Worm (Caenorhabditis elegans) whole organism, mixed stage, embryonic: ENCODE data around the gene M117.3.
A peak's percentile ranks its signal among the peaks of the same experiment; 100 is the strongest.

Experiments used
- M03D4.4 ChIP-seq: sonication (generic microtip); optimal IDR thresholded peaks from 2 replicates; lab custom pipeline; 2017; ENCODE audit warnings: mild to moderate bottlenecking, missing genetic modification characterization, missing compliant biosample characterization
- bed-3 ChIP-seq: fragments of 200-800 bp; sonication (Bioruptor generic); optimal IDR thresholded peaks from 3 replicates; lab custom pipeline; 2018; ENCODE audit warnings: mild to moderate bottlenecking, missing genetic modification characterization, moderate library complexity, missing compliant biosample characterization
- blmp-1 ChIP-seq: fragments of 150-350 bp; optimal IDR thresholded peaks from 2 replicates; lab custom pipeline; 2014; ENCODE audit warnings: missing biosample characterization, missing genetic modification characterization
- ceh-39 ChIP-seq: fragments of 150-350 bp; optimal IDR thresholded peaks from 2 replicates; lab custom pipeline; 2014; ENCODE audit warnings: missing biosample characterization, missing genetic modification characterization
- ceh-43 ChIP-seq: fragments of 200-800 bp; sonication (Bioruptor generic); optimal IDR thresholded peaks from 2 replicates; lab custom pipeline; 2018; ENCODE audit warnings: mild to moderate bottlenecking, missing genetic modification characterization, moderate library complexity, missing compliant biosample characterization
- ces-1 ChIP-seq: fragments of 150-350 bp; optimal IDR thresholded peaks from 2 replicates; lab custom pipeline; 2014; ENCODE audit warnings: missing biosample characterization, missing genetic modification reagents, missing genetic modification characterization
- cnd-1 ChIP-seq: fragments of 200-800 bp; sonication (Bioruptor generic); optimal IDR thresholded peaks from 2 replicates; lab custom pipeline; 2018; ENCODE audit warnings: mild to moderate bottlenecking, missing genetic modification characterization, missing compliant biosample characterization
- drap-1 ChIP-seq: fragments of 200-800 bp; sonication (Bioruptor generic); optimal IDR thresholded peaks from 3 replicates; lab custom pipeline; 2018; ENCODE audit warnings: mild to moderate bottlenecking, missing genetic modification characterization, missing compliant biosample characterization
- elt-1 ChIP-seq: sonication (generic microtip); optimal IDR thresholded peaks from 2 replicates; lab custom pipeline; 2017; ENCODE audit warnings: missing genetic modification characterization, mild to moderate bottlenecking, missing compliant biosample characterization, antibody characterized with exemption, moderate library complexity, borderline replicate concordance; ENCODE audit not compliant: insufficient read depth
- elt-3 ChIP-seq: fragments of 150-350 bp; optimal IDR thresholded peaks from 2 replicates; lab custom pipeline; 2014; ENCODE audit warnings: missing biosample characterization, missing genetic modification characterization
- ham-2 ChIP-seq: fragments of 200-800 bp; sonication (Bioruptor generic); optimal IDR thresholded peaks from 2 replicates; lab custom pipeline; 2018; ENCODE audit warnings: mild to moderate bottlenecking, missing genetic modification characterization, missing compliant biosample characterization
- hlh-1 ChIP-seq: fragments of 150-350 bp; optimal IDR thresholded peaks from 2 replicates; lab custom pipeline; 2014; ENCODE audit warnings: missing biosample characterization, missing genetic modification reagents, missing genetic modification characterization
- lin-13 ChIP-seq: fragments of 150-350 bp; optimal IDR thresholded peaks from 2 replicates; lab custom pipeline; 2014; ENCODE audit warnings: missing biosample characterization, missing genetic modification characterization
- lin-32 ChIP-seq: fragments of 200-800 bp; sonication (Bioruptor generic); optimal IDR thresholded peaks from 2 replicates; lab custom pipeline; 2018; ENCODE audit warnings: mild to moderate bottlenecking, missing genetic modification characterization, missing compliant biosample characterization
- lsy-2 ChIP-seq: fragments of 150-350 bp; optimal IDR thresholded peaks from 2 replicates; lab custom pipeline; 2014; ENCODE audit warnings: missing biosample characterization, missing genetic modification characterization
- mab-5 ChIP-seq: fragments of 150-350 bp; optimal IDR thresholded peaks from 2 replicates; lab custom pipeline; 2014; ENCODE audit warnings: missing biosample characterization, missing genetic modification characterization
- mep-1 ChIP-seq: fragments of 150-350 bp; optimal IDR thresholded peaks from 2 replicates; lab custom pipeline; 2017; ENCODE audit warnings: missing biosample characterization, missing genetic modification reagents, missing genetic modification characterization, inconsistent platforms
- mls-2 ChIP-seq: sonication (generic microtip); optimal IDR thresholded peaks from 2 replicates; lab custom pipeline; 2016; ENCODE audit warnings: mild to moderate bottlenecking, missing genetic modification characterization, moderate library complexity, missing compliant biosample characterization
- nhr-12 ChIP-seq: fragments of 150-350 bp; optimal IDR thresholded peaks from 2 replicates; lab custom pipeline; 2014; ENCODE audit warnings: missing biosample characterization, missing genetic modification characterization
- nhr-237 ChIP-seq: fragments of 150-350 bp; optimal IDR thresholded peaks from 2 replicates; lab custom pipeline; 2014; ENCODE audit warnings: missing biosample characterization, missing genetic modification characterization
- nhr-28 ChIP-seq: fragments of 150-350 bp; optimal IDR thresholded peaks from 2 replicates; lab custom pipeline; 2014; ENCODE audit warnings: missing biosample characterization, missing genetic modification characterization
- nhr-76 ChIP-seq: sonication (generic microtip); optimal IDR thresholded peaks from 2 replicates; lab custom pipeline; 2017; ENCODE audit warnings: missing biosample characterization, missing genetic modification characterization
- pha-4 ChIP-seq: fragments of 150-350 bp; optimal IDR thresholded peaks from 2 replicates; lab custom pipeline; 2018; ENCODE audit warnings: missing biosample characterization, missing genetic modification reagents, missing genetic modification characterization
- sem-2 ChIP-seq: fragments of 200-800 bp; sonication (Bioruptor generic); optimal IDR thresholded peaks from 2 replicates; lab custom pipeline; 2018; ENCODE audit warnings: mild to moderate bottlenecking, missing genetic modification characterization, missing compliant biosample characterization
- snpc-4 ChIP-seq: fragments of 150-350 bp; optimal IDR thresholded peaks from 2 replicates; lab custom pipeline; 2014; ENCODE audit warnings: missing biosample characterization, missing genetic modification characterization
- sptf-1 ChIP-seq: sonication (generic microtip); optimal IDR thresholded peaks from 2 replicates; lab custom pipeline; 2017; ENCODE audit warnings: mild to moderate bottlenecking, missing genetic modification characterization, moderate library complexity, missing compliant biosample characterization
- tbx-8 ChIP-seq: fragments of 200-800 bp; sonication (Bioruptor generic); optimal IDR thresholded peaks from 2 replicates; lab custom pipeline; 2018; ENCODE audit warnings: mild to moderate bottlenecking, missing genetic modification characterization, moderate library complexity, missing compliant biosample characterization
- unc-120 ChIP-seq: sonication (generic microtip); optimal IDR thresholded peaks from 2 replicates; lab custom pipeline; 2017; ENCODE audit warnings: missing genetic modification characterization, missing compliant biosample characterization; ENCODE audit not compliant: poor library complexity, severe bottlenecking
- unc-39 ChIP-seq: fragments of 150-350 bp; optimal IDR thresholded peaks from 2 replicates; lab custom pipeline; 2014; ENCODE audit warnings: missing biosample characterization, missing genetic modification characterization
- unc-62 ChIP-seq: fragments of 150-350 bp; optimal IDR thresholded peaks from 2 replicates; lab custom pipeline; 2014; ENCODE audit warnings: missing biosample characterization, missing genetic modification reagents, missing genetic modification characterization
- zip-8 ChIP-seq: fragments of 150-350 bp; optimal IDR thresholded peaks from 2 replicates; lab custom pipeline; 2014; ENCODE audit warnings: missing biosample characterization, missing genetic modification characterization
- ztf-11 ChIP-seq: fragments of 150-350 bp; optimal IDR thresholded peaks from 2 replicates; lab custom pipeline; 2014; ENCODE audit warnings: missing biosample characterization, missing genetic modification characterization

Gene M117.3

DNA sequence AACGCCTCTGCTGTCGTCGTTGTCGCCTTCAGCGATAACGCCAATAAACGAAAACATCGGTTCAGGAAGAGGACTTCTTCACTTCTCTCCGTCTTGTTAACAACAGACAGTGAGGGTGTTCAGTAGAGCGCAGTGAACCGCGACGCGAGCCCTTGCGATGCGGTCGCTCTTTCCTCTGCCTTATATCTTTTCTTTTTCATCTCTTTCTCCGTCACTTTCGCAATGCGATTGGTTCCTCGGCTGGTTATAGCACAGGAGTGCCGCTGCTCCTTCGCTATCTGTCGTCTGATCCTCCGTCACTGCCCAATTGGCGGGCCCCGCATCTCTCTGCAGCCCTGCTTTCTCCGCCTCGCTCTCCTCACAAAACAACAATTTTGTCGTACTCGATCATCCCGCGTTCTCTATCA lies 35.2 kb downstream of the M117.3 start:
- TF ChIP-seq ces-1 (GFP tag; lab: Kevin White, UChicago) (peak; percentile 69), hlh-1 (peak; percentile 79), nhr-76 (no peak), sem-2 (GFP tag; lab: Kevin White, UChicago) (no peak), lsy-2 (tag; lab: Kevin White, UChicago) (peak; percentile 67), mep-1 (peak; percentile 54), unc-120 (peak; percentile 87), M03D4.4 (tag; lab: Kevin White, UChicago) (peak; percentile 59), mls-2 (tag; lab: Kevin White, UChicago) (peak; percentile 28), pha-4 (peak; percentile 75), elt-1 (tag; lab: Kevin White, UChicago) (no peak), snpc-4 (no peak), tbx-8 (GFP tag; lab: Kevin White, UChicago) (no peak), ztf-11 (tag; lab: Kevin White, UChicago) (peak; percentile 37), drap-1 (GFP tag; lab: Kevin White, UChicago) (peak; percentile 35), ham-2 (GFP tag; lab: Kevin White, UChicago) (peak; percentile 92), bed-3 (GFP tag; lab: Kevin White, UChicago) (peak; percentile 0), blmp-1 (tag; lab: Kevin White, UChicago) (no peak), unc-62 (GFP tag; lab: Kevin White, UChicago) (peak; percentile 62), zip-8 (no peak), sptf-1 (tag; lab: Kevin White, UChicago) (peak; percentile 19), lin-13 (peak; percentile 67)

ce11 chrIV:11858142-11858541 lies 36.1 kb downstream of the M117.3 start, which contains the start of gene let-92:
Gene let-92, plus strand, starts transcription at chrIV:11858442.
- TF ChIP-seq bed-3 (GFP tag; lab: Kevin White, UChicago) = no peak

DNA sequence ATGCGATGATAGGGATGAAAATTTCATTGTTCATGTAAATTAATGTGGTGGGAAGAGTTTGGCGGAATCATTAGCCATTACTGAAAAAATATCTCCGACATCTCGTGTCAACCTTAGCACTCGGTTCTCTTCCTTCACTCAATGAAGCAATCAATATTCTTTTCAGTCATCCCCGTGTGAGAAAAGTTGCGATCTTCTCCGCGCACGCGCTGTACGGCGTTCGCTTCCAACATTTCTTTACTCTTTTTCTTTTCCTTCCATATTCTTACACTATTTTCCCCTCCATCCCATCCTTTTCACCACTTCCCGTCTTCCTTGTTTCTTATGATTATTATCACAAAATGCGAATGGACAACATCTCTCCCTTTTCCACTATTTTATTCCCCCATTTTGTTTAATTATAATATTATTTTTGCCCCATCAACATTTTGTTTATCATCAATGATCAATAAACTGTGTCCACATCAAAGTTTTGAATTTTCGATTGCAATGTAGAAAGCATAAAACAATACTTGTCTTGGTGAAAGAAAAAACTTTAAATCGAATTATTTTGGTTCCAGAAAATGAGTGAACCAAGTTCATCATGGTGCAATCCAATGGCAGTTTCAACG lies 38.1 kb downstream of the M117.3 start, which contains the start of gene mob-1:
Gene mob-1 (plus strand): TSS at position 561 of the 611 bp plus-strand sequence.
- TF ChIP-seq blmp-1 (tag; lab: Kevin White, UChicago) (no peak), nhr-12 (tag; lab: Kevin White, UChicago) (no peak), elt-1 (tag; lab: Kevin White, UChicago) (peak; percentile 20)

ce11 chrIV:11863428-11863827 lies 41.4 kb downstream of the M117.3 start:
- TF ChIP-seq elt-3 (no peak), nhr-237 (no peak), snpc-4 (no peak), nhr-76 (no peak), mls-2 (tag; lab: Kevin White, UChicago) (no peak), lin-32 (GFP tag; lab: Kevin White, UChicago) (no peak), lin-13 (no peak), ztf-11 (tag; lab: Kevin White, UChicago) (no peak), mab-5 (tag; lab: Kevin White, UChicago) (no peak), pha-4 (no peak), nhr-28 (no peak), hlh-1 (no peak), ceh-39 (tag; lab: Kevin White, UChicago) (no peak), unc-39 (tag; lab: Kevin White, UChicago) (no peak), mep-1 (no peak)

DNA sequence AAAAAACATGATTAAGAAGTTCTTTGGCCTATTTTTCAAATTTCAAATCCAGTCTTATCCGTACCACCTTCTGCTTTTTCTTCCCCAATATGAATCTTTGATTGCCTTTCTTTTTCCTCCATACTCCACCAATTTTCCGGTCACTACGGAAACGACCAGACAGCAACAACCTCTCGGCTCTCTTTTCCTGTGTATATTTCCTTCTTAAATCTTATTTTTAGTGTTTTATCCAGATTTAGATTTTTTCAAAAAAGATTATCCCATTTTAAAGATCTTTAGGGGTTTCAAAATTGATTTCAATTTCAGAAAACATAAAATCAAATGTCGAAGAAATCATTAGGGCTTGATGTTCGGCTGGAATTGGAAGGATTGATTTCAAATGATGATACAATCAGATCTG lies 42.2 kb downstream of the M117.3 start, which contains the start of gene trpa-1:
Gene trpa-1 (plus strand): TSS at position 301 of the 400 bp plus-strand sequence.
- TF ChIP-seq ceh-43 (GFP tag; lab: Kevin White, UChicago) (no peak), sem-2 (GFP tag; lab: Kevin White, UChicago) (no peak), unc-39 (tag; lab: Kevin White, UChicago) (no peak), lin-13 (no peak), lin-32 (GFP tag; lab: Kevin White, UChicago) (no peak), ceh-39 (tag; lab: Kevin White, UChicago) (no peak), cnd-1 (tag; lab: Kevin White, UChicago) (no peak), unc-120 (no peak), nhr-28 (no peak), mls-2 (tag; lab: Kevin White, UChicago) (no peak), tbx-8 (GFP tag; lab: Kevin White, UChicago) (no peak), mep-1 (no peak)
